Worm (Caenorhabditis elegans) whole organism, young adult: ENCODE measurements around the gene C25A8.1.

Experiments
- B0261.1 ChIP-seq: sonication (generic microtip); optimal IDR thresholded peaks from 2 replicates; lab custom pipeline; 2016; ENCODE audit warnings: mild to moderate bottlenecking, missing genetic modification characterization, moderate library complexity, missing compliant biosample characterization
- B0336.3 ChIP-seq: fragments of 200-800 bp; sonication (Bioruptor generic); IDR thresholded peaks from 2 replicates; pipeline ENCODE4 v1.3.6; 2022; ENCODE audit warnings: missing genetic modification characterization, missing compliant biosample characterization
- F10E7.11 ChIP-seq: sonication (generic microtip); optimal IDR thresholded peaks from 2 replicates; lab custom pipeline; 2017; ENCODE audit warnings: mild to moderate bottlenecking, missing genetic modification characterization, moderate library complexity, missing compliant biosample characterization
- F23B12.7 ChIP-seq: sonication (generic microtip); optimal IDR thresholded peaks from 2 replicates; lab custom pipeline; 2017; ENCODE audit warnings: missing genetic modification characterization, mild to moderate bottlenecking, missing compliant biosample characterization, antibody characterized with exemption, moderate library complexity; ENCODE audit not compliant: insufficient read depth
- ama-1 ChIP-seq, 3 experiments: fragments of 150-350 bp in 1 of 3; sonication (generic microtip) in 2 of 3; optimal IDR thresholded peaks; 2 replicates each; lab custom pipeline; 2014 to 2018; ENCODE audit warnings: missing biosample characterization in 2 of 3, missing genetic modification characterization in 2 of 3, missing genetic modification reagents in 2 of 3
- attf-6 ChIP-seq: fragments of 200-800 bp; sonication (Bioruptor generic); IDR thresholded peaks from 2 replicates; pipeline ENCODE4 v1.3.6; 2022; ENCODE audit warnings: missing genetic modification reagents, missing genetic modification characterization, missing compliant biosample characterization
- bed-1 ChIP-seq: fragments of 200-800 bp; sonication (Bioruptor generic); IDR thresholded peaks from 2 replicates; pipeline ENCODE4 v1.3.6; 2022; ENCODE audit warnings: missing genetic modification reagents, missing genetic modification characterization, missing compliant biosample characterization
- bed-2 ChIP-seq: fragments of 200-800 bp; sonication (Bioruptor generic); IDR thresholded peaks from 2 replicates; pipeline ENCODE4 v1.3.6; 2022; ENCODE audit warnings: missing genetic modification reagents, missing genetic modification characterization, missing compliant biosample characterization
- ccch-3 ChIP-seq: fragments of 200-800 bp; sonication (Bioruptor generic); optimal IDR thresholded peaks from 2 replicates; lab custom pipeline; 2018; ENCODE audit warnings: mild to moderate bottlenecking, missing genetic modification characterization, missing compliant biosample characterization
- ceh-100 ChIP-seq: fragments of 200-800 bp; sonication (Bioruptor generic); IDR thresholded peaks from 2 replicates; pipeline ENCODE4 v1.3.6; 2022; ENCODE audit warnings: missing genetic modification reagents, missing genetic modification characterization, missing compliant biosample characterization
- ceh-40 ChIP-seq: fragments of 200-800 bp; sonication (Bioruptor generic); IDR thresholded peaks from 2 replicates; pipeline ENCODE4 v1.3.6; 2022; ENCODE audit warnings: missing genetic modification characterization, missing compliant biosample characterization
- ceh-58 ChIP-seq: fragments of 200-800 bp; sonication (Bioruptor generic); IDR thresholded peaks from 2 replicates; pipeline ENCODE4 v1.3.6; 2022; ENCODE audit warnings: missing genetic modification characterization, missing compliant biosample characterization
- egl-44 ChIP-seq: fragments of 200-800 bp; sonication (Bioruptor generic); IDR thresholded peaks from 2 replicates; pipeline ENCODE4 v1.3.6; 2022; ENCODE audit warnings: missing genetic modification reagents, missing genetic modification characterization, missing compliant biosample characterization
- gei-17 ChIP-seq: fragments of 200-800 bp; sonication (Bioruptor generic); optimal IDR thresholded peaks from 2 replicates; lab custom pipeline; 2018; ENCODE audit warnings: mild to moderate bottlenecking, missing genetic modification characterization, missing compliant biosample characterization
- hmg-1.2 ChIP-seq: fragments of 200-800 bp; sonication (Bioruptor generic); IDR thresholded peaks from 2 replicates; pipeline ENCODE4 v1.3.6; 2022; ENCODE audit warnings: missing genetic modification reagents, missing genetic modification characterization, missing compliant biosample characterization
- hmg-20 ChIP-seq: fragments of 200-800 bp; sonication (Bioruptor generic); IDR thresholded peaks from 2 replicates; pipeline ENCODE4 v1.3.6; 2022; ENCODE audit warnings: missing genetic modification reagents, missing genetic modification characterization, missing compliant biosample characterization
- lag-1 ChIP-seq: fragments of 200-800 bp; sonication (Bioruptor generic); IDR thresholded peaks from 2 replicates; pipeline ENCODE4 v1.3.6; 2022; ENCODE audit warnings: missing genetic modification reagents, missing genetic modification characterization, missing compliant biosample characterization
- lin-35 ChIP-seq, 3 experiments: fragments of 150-350 bp in 2 of 3; sonication (generic microtip) in 1 of 3; optimal IDR thresholded peaks; 2 replicates each; lab custom pipeline; 2014 to 2018; ENCODE audit warnings: missing biosample characterization in 3 of 3, missing genetic modification characterization in 3 of 3, missing genetic modification reagents in 3 of 3
- lir-1 ChIP-seq: fragments of 200-800 bp; sonication (Bioruptor generic); conservative IDR thresholded peaks from 2 replicates; pipeline ENCODE4 v1.3.6; 2022; ENCODE audit warnings: missing genetic modification reagents, missing genetic modification characterization, missing compliant biosample characterization
- lsy-27 ChIP-seq: sonication (generic microtip); optimal IDR thresholded peaks from 2 replicates; lab custom pipeline; 2017; ENCODE audit warnings: missing genetic modification characterization, mild to moderate bottlenecking, missing compliant biosample characterization, antibody characterized with exemption, missing genotype, borderline replicate concordance; ENCODE audit not compliant: insufficient read depth
- madf-10 ChIP-seq: sonication (generic microtip); optimal IDR thresholded peaks from 2 replicates; lab custom pipeline; 2016; ENCODE audit warnings: mild to moderate bottlenecking, missing genetic modification characterization, missing compliant biosample characterization
- madf-6 ChIP-seq: fragments of 200-800 bp; sonication (Bioruptor generic); IDR thresholded peaks from 2 replicates; pipeline ENCODE4 v1.3.6; 2022; ENCODE audit warnings: missing genetic modification reagents, missing genetic modification characterization, missing compliant biosample characterization
- madf-8 ChIP-seq: fragments of 200-800 bp; sonication (Bioruptor generic); conservative IDR thresholded peaks from 2 replicates; pipeline ENCODE4 v1.3.6; 2022; ENCODE audit warnings: missing genetic modification reagents, missing genetic modification characterization, missing compliant biosample characterization
- nfya-1 ChIP-seq: sonication (generic microtip); optimal IDR thresholded peaks from 2 replicates; lab custom pipeline; 2017; ENCODE audit warnings: antibody characterized with exemption, missing compliant biosample characterization, missing genetic modification characterization, borderline replicate concordance; ENCODE audit not compliant: insufficient read depth
- nfyb-1 ChIP-seq: fragments of 200-800 bp; sonication (Bioruptor generic); IDR thresholded peaks from 2 replicates; pipeline ENCODE4 v1.3.6; 2022; ENCODE audit warnings: missing genetic modification reagents, missing genetic modification characterization, missing compliant biosample characterization
- nhr-90 ChIP-seq: sonication (generic microtip); optimal IDR thresholded peaks from 2 replicates; lab custom pipeline; 2016; ENCODE audit warnings: missing genotype, mild to moderate bottlenecking, missing genetic modification characterization, missing compliant biosample characterization
- repo-1 ChIP-seq: sonication (generic microtip); optimal IDR thresholded peaks from 2 replicates; lab custom pipeline; 2017; ENCODE audit warnings: mild to moderate bottlenecking, missing genetic modification characterization, missing compliant biosample characterization
- sdz-38 ChIP-seq: sonication (generic microtip); optimal IDR thresholded peaks from 2 replicates; lab custom pipeline; 2016; ENCODE audit warnings: missing genotype, missing genetic modification characterization, missing compliant biosample characterization
- snpc-4 ChIP-seq, 5 experiments: fragments of 150-350 bp in 1 of 5; sonication (generic microtip) in 4 of 5; optimal IDR thresholded peaks; 2 replicates each; lab custom pipeline; 2014 to 2018; ENCODE audit warnings: missing genetic modification characterization in 5 of 5, missing biosample characterization in 3 of 5, antibody characterized with exemption in 2 of 5, mild to moderate bottlenecking in 2 of 5, missing compliant biosample characterization in 2 of 5, missing genotype in 2 of 5, moderate library complexity in 2 of 5, missing genetic modification reagents in 1 of 5
- sptf-2 ChIP-seq: fragments of 200-800 bp; sonication (Bioruptor generic); optimal IDR thresholded peaks from 2 replicates; lab custom pipeline; 2018; ENCODE audit warnings: mild to moderate bottlenecking, missing genetic modification characterization, missing compliant biosample characterization
- xnd-1 ChIP-seq: sonication (generic microtip); optimal IDR thresholded peaks from 2 replicates; lab custom pipeline; 2016; ENCODE audit warnings: missing genotype, missing genetic modification reagents, missing genetic modification characterization, missing compliant biosample characterization
- ztf-3 ChIP-seq: fragments of 200-800 bp; sonication (Bioruptor generic); optimal IDR thresholded peaks from 2 replicates; lab custom pipeline; 2018; ENCODE audit warnings: mild to moderate bottlenecking, missing genetic modification characterization, missing compliant biosample characterization
- ztf-6 ChIP-seq: fragments of 200-800 bp; sonication (Bioruptor generic); IDR thresholded peaks from 2 replicates; pipeline ENCODE4 v1.3.6; 2022; ENCODE audit warnings: missing genetic modification reagents, missing genetic modification characterization, missing compliant biosample characterization

C25A8.1 gene

DNA sequence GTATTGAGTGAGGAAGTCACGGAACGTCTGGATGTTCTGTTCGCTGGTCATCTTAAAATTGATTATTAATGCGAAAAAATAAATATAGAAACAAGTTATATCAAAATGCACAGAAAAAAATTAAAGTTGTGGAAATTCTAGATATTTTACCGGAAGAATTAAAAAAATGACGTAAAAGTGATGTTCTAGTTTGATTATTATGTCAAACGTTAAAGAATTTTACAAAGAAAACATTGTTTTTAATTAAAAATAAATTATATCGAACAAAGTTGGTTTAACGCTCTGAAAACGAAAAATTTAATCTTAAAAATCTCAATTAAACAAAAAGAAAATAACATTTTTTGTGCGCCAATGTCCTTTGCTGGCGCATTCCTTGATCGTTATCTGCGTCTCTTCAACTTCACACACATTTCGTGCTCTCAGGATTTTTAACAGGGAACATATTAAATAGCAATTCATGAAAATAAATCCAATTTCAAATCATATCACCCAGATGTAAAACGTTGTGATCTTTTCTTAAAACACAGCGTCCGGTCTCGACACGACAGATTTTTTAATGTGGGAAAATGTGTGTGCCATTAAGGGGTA is 33.7 kb downstream of the C25A8.1 start, which contains the start of gene tin-9.1 (continued):
- TF ChIP-seq ccch-3 (GFP tag; lab: Kevin White, UChicago) (no peak), madf-10 (no peak), lag-1 (GFP tag; lab: Robert Waterston, UW) (no peak), ceh-40 (GFP tag; lab: Robert Waterston, UW) (no peak), lin-35 (GFP tag; optimal IDR thresholded peaks at IDR 0.05; lab: Kevin White, UChicago) (peak in 1 of 3 experiments; percentile 67), bed-2 (no peak), ceh-58 (GFP tag; lab: Robert Waterston, UW) (no peak), nhr-90 (no peak), madf-6 (GFP tag; lab: Robert Waterston, UW) (peak; percentile 73), F23B12.7 (tag; lab: Kevin White, UChicago) (no peak), nfyb-1 (GFP tag; lab: Robert Waterston, UW) (0 out of 2 replicates have a peak, but pooled peaks have one; percentile 50), egl-44 (no peak), ama-1 (optimal IDR thresholded peaks at IDR 0.05; lab: Kevin White, UChicago) (no peak), ama-1 (GFP tag; optimal IDR thresholded peaks at IDR 0.05; lab: Kevin White, UChicago) (no peak), hmg-20 (GFP tag; lab: Robert Waterston, UW) (no peak), gei-17 (GFP tag; lab: Kevin White, UChicago) (no peak), hmg-1.2 (peak; percentile 70), B0261.1 (tag; lab: Kevin White, UChicago) (no peak), snpc-4 (GFP tag; optimal IDR thresholded peaks at IDR 0.05; lab: Kevin White, UChicago) (peak; percentile 17), snpc-4 (tag; optimal IDR thresholded peaks at IDR 0.05; lab: Kevin White, UChicago) (peak in 3 of 4 experiments; percentile 29 to 68 (median 49)), ztf-3 (GFP tag; lab: Kevin White, UChicago) (no peak), sptf-2 (GFP tag; lab: Kevin White, UChicago) (no peak)

DNA sequence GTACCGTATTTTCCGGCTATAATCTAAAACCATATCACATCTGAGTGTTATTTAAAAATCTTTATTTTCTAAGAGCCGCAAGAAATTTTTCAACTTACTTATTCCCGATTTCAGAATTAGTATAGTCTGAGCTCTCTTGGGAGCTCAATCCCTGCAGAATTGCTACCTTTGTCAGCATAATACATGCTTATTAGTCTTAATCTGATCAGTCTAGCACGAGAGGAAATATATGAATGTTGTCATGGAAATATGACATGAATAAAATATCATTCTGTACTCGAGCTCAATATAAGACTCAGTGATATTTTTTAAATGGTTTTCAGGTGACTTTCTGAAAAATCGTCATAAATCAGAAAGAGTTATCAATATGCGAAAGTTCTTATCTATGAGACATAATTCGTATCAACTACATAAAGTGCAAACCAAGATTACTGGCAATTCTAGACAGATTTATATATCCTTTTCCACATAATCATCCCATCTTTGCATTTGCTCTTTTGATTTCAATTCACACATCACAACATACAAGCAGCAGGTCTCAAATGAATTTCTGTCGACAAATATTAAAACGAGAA is 34.5 kb downstream of the C25A8.1 start:
- TF ChIP-seq nfya-1 (tag; lab: Kevin White, UChicago) (no peak), ztf-6 (no peak), ceh-100 (GFP tag; lab: Robert Waterston, UW) (no peak), F10E7.11 (tag; lab: Kevin White, UChicago) (no peak), lsy-27 (tag; lab: Kevin White, UChicago) (no peak), lir-1 (GFP tag; lab: Robert Waterston, UW) (no peak), bed-1 (GFP tag; lab: Robert Waterston, UW) (no peak), xnd-1 (no peak), repo-1 (tag; lab: Kevin White, UChicago) (no peak), attf-6 (GFP tag; lab: Robert Waterston, UW) (no peak), sdz-38 (tag; lab: Kevin White, UChicago) (no peak), madf-8 (GFP tag; lab: Robert Waterston, UW) (no peak), B0336.3 (GFP tag; lab: Robert Waterston, UW) (no peak)
